Worm (Caenorhabditis elegans): ENCODE results near the gene str-144.

- no peak for TF ChIP-seq hlh-30 (tag; optimal IDR thresholded peaks at IDR 0.05; ENCODE audit: insufficient read depth)
- TF ChIP-seq nhr-11 (tag; optimal IDR thresholded peaks at IDR 0.05) = no peak
- no peak for TF ChIP-seq hlh-15 (tag; optimal IDR thresholded peaks at IDR 0.05)
- TF ChIP-seq gmeb-2 (tag; optimal IDR thresholded peaks at IDR 0.05) = no peak
- TF ChIP-seq nfya-1 (tag; optimal IDR thresholded peaks at IDR 0.05) = no peak
Observed at ce11 chrV:8114542-8114941, 42.6 kb upstream of the str-144 start.

All from whole organism, late embryonic.